Fruit fly (Drosophila melanogaster): ENCODE measurements around the gene CG5391.

Gene CG5391

dm6 chr3R:22358810-22359209 lies 24.9 kb upstream of the CG5391 start (continued):
- peak; percentile 69 for TF ChIP-seq Ada2b (GFP tag; IDR thresholded peaks at IDR 0.05)
- TF ChIP-seq tap (tag; optimal IDR thresholded peaks at IDR 0.05), result peak; percentile 73
- TF ChIP-seq CG7271 (tag; optimal IDR thresholded peaks at IDR 0.05), result peak; percentile 82
- TF ChIP-seq CG16815 (GFP tag; optimal IDR thresholded peaks at IDR 0.05), result peak; percentile 38
- peak; percentile 72 for TF ChIP-seq CG18599 (GFP tag; optimal IDR thresholded peaks at IDR 0.05)
- TF ChIP-seq Scr (GFP tag; IDR thresholded peaks at IDR 0.05; ENCODE audit: partially characterized antibody), result no peak
- TF ChIP-seq zf30C (GFP tag; optimal IDR thresholded peaks at IDR 0.05), result no peak
- peak; percentile 60 for TF ChIP-seq D19A (tag; optimal IDR thresholded peaks at IDR 0.05)
- TF ChIP-seq Hr51 (GFP tag; optimal IDR thresholded peaks at IDR 0.05), result peak; percentile 27 to 58
- peak; percentile 53; the same call in 1 of the 2 replicates for TF ChIP-seq Nf-YA (GFP tag; IDR thresholded peaks at IDR 0.05)
- peak; percentile 82 for TF ChIP-seq NC2β (GFP tag; optimal IDR thresholded peaks at IDR 0.05)
- no peak for TF ChIP-seq Hr39 (optimal IDR thresholded peaks at IDR 0.05)
- TF ChIP-seq CG14667 (GFP tag; IDR thresholded peaks at IDR 0.05), result peak; percentile 57
- no peak for TF ChIP-seq Hey (tag; optimal IDR thresholded peaks at IDR 0.05)
- peak; percentile 33; the same call in 1 of the 4 replicates for TF ChIP-seq Gug (GFP tag; IDR thresholded peaks at IDR 0.05)
- TF ChIP-seq CG7556 (GFP tag; optimal IDR thresholded peaks at IDR 0.05), result peak; percentile 67
- no peak for TF ChIP-seq ftz-f1 (GFP tag; optimal IDR thresholded peaks at IDR 0.05)
- no peak for TF ChIP-seq CG30020 (tag; optimal IDR thresholded peaks at IDR 0.05)
- no peak for TF ChIP-seq CG6854 (GFP tag; optimal IDR thresholded peaks at IDR 0.05)
- no peak for TF ChIP-seq CG13287 (GFP tag; IDR thresholded peaks at IDR 0.05; ENCODE audit: partially characterized antibody)
- TF ChIP-seq row (GFP tag; IDR thresholded peaks at IDR 0.05), result peak; percentile 67; the same call in 2 of the 3 replicates
- TF ChIP-seq CG3995 (GFP tag; optimal IDR thresholded peaks at IDR 0.05), result no peak
- no peak for TF ChIP-seq en (GFP tag; optimal IDR thresholded peaks at IDR 0.05)
- no peak for TF ChIP-seq dimm (GFP tag; IDR thresholded peaks at IDR 0.05)
- TF ChIP-seq CG4854 (GFP tag; optimal IDR thresholded peaks at IDR 0.05), result peak; percentile 62
- no peak for TF ChIP-seq gfzf (GFP tag; optimal IDR thresholded peaks at IDR 0.05)
- peak; percentile 12 for TF ChIP-seq Side (GFP tag; optimal IDR thresholded peaks at IDR 0.05)
- no peak for TF ChIP-seq sens-2 (GFP tag; IDR thresholded peaks at IDR 0.05)
- peak; percentile 2 for TF ChIP-seq fd3F (GFP tag; optimal IDR thresholded peaks at IDR 0.05)
- no peak for TF ChIP-seq amos (GFP tag; IDR thresholded peaks at IDR 0.05; ENCODE audit: partially characterized antibody)
- TF ChIP-seq B-H1 (GFP tag; IDR thresholded peaks at IDR 0.05), result peak; percentile 76
- peak in 1 of 2 experiments; percentile 64 for TF ChIP-seq dpn (GFP tag; optimal IDR thresholded peaks at IDR 0.05)
- peak; percentile 75 for TF ChIP-seq CG11504 (tag; optimal IDR thresholded peaks at IDR 0.05)
- TF ChIP-seq cad (GFP tag; optimal IDR thresholded peaks at IDR 0.05), result no peak
- no peak for TF ChIP-seq repo (GFP tag; optimal IDR thresholded peaks at IDR 0.05)
- peak; percentile 25 for TF ChIP-seq pum (GFP tag; optimal IDR thresholded peaks at IDR 0.05)
- TF ChIP-seq exex (tag; optimal IDR thresholded peaks at IDR 0.05), result peak; percentile 41
- TF ChIP-seq CG15011 (GFP tag; optimal IDR thresholded peaks at IDR 0.05), result peak; percentile 62
- 0 out of 2 replicates have a peak, but pooled peaks have one; percentile 21 for TF ChIP-seq ap (GFP tag; IDR thresholded peaks at IDR 0.05)
- TF ChIP-seq BEAF-32 (GFP tag; optimal IDR thresholded peaks at IDR 0.05), result no peak
- TF ChIP-seq CG2202 (tag; optimal IDR thresholded peaks at IDR 0.05), result peak; percentile 82
- TF ChIP-seq NC2α (GFP tag; optimal IDR thresholded peaks at IDR 0.05), result peak; percentile 55
- TF ChIP-seq Rfx (GFP tag; IDR thresholded peaks at IDR 0.05), result peak; percentile 69
- peak; percentile 52; the same call in 1 of the 3 replicates for TF ChIP-seq CG14050 (GFP tag; IDR thresholded peaks at IDR 0.05)
- TF ChIP-seq CG4617 (GFP tag; optimal IDR thresholded peaks at IDR 0.05; ENCODE audit: borderline replicate concordance), result no peak
- TF ChIP-seq Fer3 (tag; optimal IDR thresholded peaks at IDR 0.05), result peak; percentile 74
- peak; percentile 42 for TF ChIP-seq twi (tag; optimal IDR thresholded peaks at IDR 0.05)
- no peak for TF ChIP-seq Sin3A (optimal IDR thresholded peaks at IDR 0.05)
- no peak for TF ChIP-seq toy (GFP tag; IDR thresholded peaks at IDR 0.05)
- peak; percentile 77 for TF ChIP-seq Max (GFP tag; optimal IDR thresholded peaks at IDR 0.05)
- peak; percentile 83 for TF ChIP-seq CG1233 (GFP tag; optimal IDR thresholded peaks at IDR 0.05)
- TF ChIP-seq ci (GFP tag; IDR thresholded peaks at IDR 0.05), result peak; percentile 82

Measured in whole organism, embryonic.